Worm (Caenorhabditis elegans): ENCODE measurements around the gene F52E1.14.

ce11 chrV:8342416-8342815, 41.3 kb upstream of the F52E1.14 start:
- TF ChIP-seq skn-1 (tag; optimal IDR thresholded peaks at IDR 0.05) (no peak), madf-5 (GFP tag; IDR thresholded peaks at IDR 0.05) (no peak), arid-1 (GFP tag; conservative IDR thresholded peaks at IDR 0.05) (no peak), unc-62 (GFP tag; optimal IDR thresholded peaks at IDR 0.05 in 1 of 2) (peak in 1 of 2 experiments; percentile 16), unc-62 (tag; optimal IDR thresholded peaks at IDR 0.05) (no peak), ceh-28 (tag; optimal IDR thresholded peaks at IDR 0.05) (no peak), daf-16 (GFP tag; optimal IDR thresholded peaks at IDR 0.05) (no peak), daf-16 (tag; optimal IDR thresholded peaks at IDR 0.05) (no peak)
